Worm (Caenorhabditis elegans): Measurements from ENCODE around the gene nfu-1.

ce11 chrIV:10394858-10395257, 7.6 kb downstream of the nfu-1 start, which contains the start of gene R10H10.4:
- TF ChIP-seq lin-39 (tag; optimal IDR thresholded peaks at IDR 0.05) (no peak), ztf-11 (tag; optimal IDR thresholded peaks at IDR 0.05) (no peak), sea-2 (GFP tag; optimal IDR thresholded peaks at IDR 0.05) (no peak), ama-1 (optimal IDR thresholded peaks at IDR 0.05) (no peak), nhr-28 (tag; optimal IDR thresholded peaks at IDR 0.05) (no peak), nhr-237 (tag; optimal IDR thresholded peaks at IDR 0.05) (no peak), elt-3 (tag; optimal IDR thresholded peaks at IDR 0.05) (no peak), skn-1 (tag; optimal IDR thresholded peaks at IDR 0.05) (no peak), nfya-1 (tag; optimal IDR thresholded peaks at IDR 0.05; ENCODE audit: insufficient read depth) (no peak), R02D3.7 (tag; optimal IDR thresholded peaks at IDR 0.05) (no peak), egl-27 (tag; optimal IDR thresholded peaks at IDR 0.05) (no peak)
